Fruit fly (Drosophila melanogaster) S2 (cell line): Measurements from ENCODE around the gene CG9775.

Experiments
- CG8478 ChIP-seq: fragments of >200 bp; optimal IDR thresholded peaks from 2 replicates; lab custom pipeline; 2018
- CTCF ChIP-seq, 2 experiments: fragments of >200 bp; optimal IDR thresholded peaks; 2 replicates each; lab custom pipeline; 2018

DNA sequence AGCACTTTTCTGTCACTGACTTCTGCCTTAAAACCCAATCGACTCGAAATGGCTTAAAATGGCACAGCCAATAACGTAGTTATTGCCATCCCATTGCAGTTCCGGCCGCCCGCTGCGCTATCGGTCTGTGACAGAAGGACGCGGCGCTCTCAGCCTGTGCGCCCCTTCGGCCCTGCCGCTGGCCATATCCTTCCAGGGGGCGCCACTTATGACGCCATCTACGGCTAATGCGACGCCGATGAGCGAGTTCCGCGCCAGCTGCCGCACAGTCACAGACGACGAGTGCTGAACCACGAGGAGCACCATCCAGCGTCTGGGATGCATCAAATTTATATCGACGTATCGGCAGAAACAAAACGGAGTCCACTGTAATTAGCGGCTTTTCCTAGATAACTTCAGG lies 9.0 kb downstream of the CG9775 start:
- TF ChIP-seq CG8478 (no peak), CTCF (optimal IDR thresholded peaks at IDR 0.05; lab: Kevin White, UChicago) (peak; percentile 59 to 76)
